Fruit fly (Drosophila melanogaster): ENCODE results near the gene dnk.

The dnk gene

dm6 chr3R:18999906-19000451 is 19.2 kb downstream of the dnk start (continued):
- no peak for TF ChIP-seq Aef1 (GFP tag; IDR thresholded peaks at IDR 0.05)
- no peak for TF ChIP-seq Hsf (GFP tag; optimal IDR thresholded peaks at IDR 0.05)
- TF ChIP-seq Doc3 (GFP tag; IDR thresholded peaks at IDR 0.05; ENCODE audit: partially characterized antibody): no peak
- TF ChIP-seq Scr (GFP tag; IDR thresholded peaks at IDR 0.05; ENCODE audit: partially characterized antibody): no peak
- TF ChIP-seq Dip3 (GFP tag; optimal IDR thresholded peaks at IDR 0.05): no peak
- no peak for TF ChIP-seq CG15073 (GFP tag; optimal IDR thresholded peaks at IDR 0.05)
- no peak for TF ChIP-seq bab2 (GFP tag; optimal IDR thresholded peaks at IDR 0.05)
- no peak for TF ChIP-seq CG12769 (tag; optimal IDR thresholded peaks at IDR 0.05)
- TF ChIP-seq trem (tag; optimal IDR thresholded peaks at IDR 0.05): no peak
- TF ChIP-seq org-1 (GFP tag; optimal IDR thresholded peaks at IDR 0.05): peak; percentile 3
- TF ChIP-seq CG10959 (GFP tag; IDR thresholded peaks at IDR 0.05): no peak
- peak; percentile 21 for TF ChIP-seq CG15479 (GFP tag; optimal IDR thresholded peaks at IDR 0.05)
- peak; percentile 4 for TF ChIP-seq CG14710 (tag; optimal IDR thresholded peaks at IDR 0.05)
- TF ChIP-seq Asciz (GFP tag; optimal IDR thresholded peaks at IDR 0.05): peak; percentile 31
- peak; percentile 15 for TF ChIP-seq dmrt11E (tag; optimal IDR thresholded peaks at IDR 0.05)
- peak; percentile 18 for TF ChIP-seq CG15696 (tag; optimal IDR thresholded peaks at IDR 0.05)
- TF ChIP-seq Jarid2 (GFP tag; optimal IDR thresholded peaks at IDR 0.05): no peak
- no peak for TF ChIP-seq luna (GFP tag; optimal IDR thresholded peaks at IDR 0.05)
- no peak for TF ChIP-seq Meics (GFP tag; optimal IDR thresholded peaks at IDR 0.05)
- TF ChIP-seq prd (optimal IDR thresholded peaks at IDR 0.05): no peak
- no peak for TF ChIP-seq prd (GFP tag; IDR thresholded peaks at IDR 0.05)
- peak; percentile 51 for TF ChIP-seq CG6813 (GFP tag; optimal IDR thresholded peaks at IDR 0.05)
- no peak for TF ChIP-seq cad (GFP tag; optimal IDR thresholded peaks at IDR 0.05)
- TF ChIP-seq pho (GFP tag; optimal IDR thresholded peaks at IDR 0.05): no peak
- peak; percentile 39 for TF ChIP-seq sd (tag; optimal IDR thresholded peaks at IDR 0.05)
- TF ChIP-seq crc (GFP tag; optimal IDR thresholded peaks at IDR 0.05): no peak
- no peak for TF ChIP-seq row (GFP tag; IDR thresholded peaks at IDR 0.05)
- TF ChIP-seq CG1792 (GFP tag; optimal IDR thresholded peaks at IDR 0.05): no peak
- TF ChIP-seq Nf-YA (GFP tag; IDR thresholded peaks at IDR 0.05): no peak
- peak; percentile 34 for TF ChIP-seq wek (GFP tag; optimal IDR thresholded peaks at IDR 0.05)
- TF ChIP-seq CG16863 (GFP tag; optimal IDR thresholded peaks at IDR 0.05): no peak
- TF ChIP-seq Bteb2 (GFP tag; optimal IDR thresholded peaks at IDR 0.05): no peak
- TF ChIP-seq CG13296 (GFP tag; optimal IDR thresholded peaks at IDR 0.05): no peak
- peak; percentile 2 for TF ChIP-seq CG3407 (GFP tag; optimal IDR thresholded peaks at IDR 0.05)
- TF ChIP-seq lov (optimal IDR thresholded peaks at IDR 0.05): no peak
- no peak for TF ChIP-seq lov (GFP tag; IDR thresholded peaks at IDR 0.05)
- TF ChIP-seq CG9215 (GFP tag; IDR thresholded peaks at IDR 0.05): no peak
- no peak for TF ChIP-seq CrebB (tag; optimal IDR thresholded peaks at IDR 0.05)
- no peak for TF ChIP-seq Opbp (GFP tag; IDR thresholded peaks at IDR 0.05; ENCODE audit: partially characterized antibody)
- TF ChIP-seq CG9609 (GFP tag; optimal IDR thresholded peaks at IDR 0.05): no peak
- TF ChIP-seq scrt (GFP tag; optimal IDR thresholded peaks at IDR 0.05): no peak
- TF ChIP-seq CG15269 (tag; optimal IDR thresholded peaks at IDR 0.05): no peak
- TF ChIP-seq cg (GFP tag; optimal IDR thresholded peaks at IDR 0.05): peak; percentile 10
- TF ChIP-seq disco-r (GFP tag; optimal IDR thresholded peaks at IDR 0.05): no peak
- TF ChIP-seq CG17612 (GFP tag; IDR thresholded peaks at IDR 0.05): no peak
- peak; percentile 16 for TF ChIP-seq HLHmδ (GFP tag; optimal IDR thresholded peaks at IDR 0.05)
- no peak for TF ChIP-seq CG1647 (GFP tag; optimal IDR thresholded peaks at IDR 0.05)
- TF ChIP-seq ci (GFP tag; IDR thresholded peaks at IDR 0.05): 0 out of 3 replicates have a peak, but pooled peaks have one; percentile 38
- no peak for TF ChIP-seq CG17385 (GFP tag; optimal IDR thresholded peaks at IDR 0.05)
- TF ChIP-seq CG3847 (GFP tag; IDR thresholded peaks at IDR 0.05): no peak
- no peak for TF ChIP-seq CG3065 (GFP tag; optimal IDR thresholded peaks at IDR 0.05)

All from whole organism, embryonic.